Worm (Caenorhabditis elegans) whole organism, L1 larva: ENCODE measurements around the gene C49H3.16.
A peak's percentile ranks its signal among the peaks of the same experiment; 100 is the strongest.

Source experiments
- C16A3.4 ChIP-seq: fragments of 150-350 bp; optimal IDR thresholded peaks from 2 replicates; lab custom pipeline; 2014; ENCODE audit warnings: missing biosample characterization, missing genetic modification characterization
- C34B4.2 ChIP-seq: sonication (generic microtip); optimal IDR thresholded peaks from 2 replicates; lab custom pipeline; 2017; ENCODE audit warnings: mild to moderate bottlenecking, missing genetic modification characterization, missing compliant biosample characterization
- Y116A8C.19 ChIP-seq: sonication (generic microtip); optimal IDR thresholded peaks from 2 replicates; lab custom pipeline; 2016; ENCODE audit warnings: missing compliant biosample characterization, missing genetic modification characterization, borderline replicate concordance
- aha-1 ChIP-seq: fragments of 150-350 bp; optimal IDR thresholded peaks from 2 replicates; lab custom pipeline; 2014; ENCODE audit warnings: missing biosample characterization, missing genetic modification characterization
- ama-1 ChIP-seq: fragments of 150-350 bp; optimal IDR thresholded peaks from 2 replicates; lab custom pipeline; 2014
- ceh-8 ChIP-seq: fragments of 200-800 bp; sonication (Bioruptor generic); optimal IDR thresholded peaks from 2 replicates; lab custom pipeline; 2018; ENCODE audit warnings: mild to moderate bottlenecking, missing genetic modification characterization, moderate library complexity, missing compliant biosample characterization
- ces-1 ChIP-seq: fragments of 150-350 bp; optimal IDR thresholded peaks from 2 replicates; lab custom pipeline; 2014; ENCODE audit warnings: missing biosample characterization, missing genetic modification reagents, missing genetic modification characterization
- dpl-1 ChIP-seq, 3 experiments: fragments of 150-350 bp in 2 of 3; sonication (generic microtip) in 1 of 3; optimal IDR thresholded peaks; 2 replicates each; lab custom pipeline; 2014 to 2017; ENCODE audit warnings: missing biosample characterization in 3 of 3, missing genetic modification characterization in 3 of 3, missing genetic modification reagents in 3 of 3
- dsc-1 ChIP-seq: sonication (generic microtip); optimal IDR thresholded peaks from 2 replicates; lab custom pipeline; 2016; ENCODE audit warnings: mild to moderate bottlenecking, missing genetic modification characterization, missing compliant biosample characterization
- efl-1 ChIP-seq, 4 experiments: fragments of 150-350 bp; optimal IDR thresholded peaks in 3 of 4; peaks in 1 of 4; 1 replicate in 1 of 4; 2 replicates in 3 of 4; lab custom pipeline; 2014; ENCODE audit warnings: missing biosample characterization in 2 of 4, missing genetic modification characterization in 2 of 4, missing genetic modification reagents in 2 of 4
- efl-3 ChIP-seq: fragments of 200-800 bp; sonication (Bioruptor generic); optimal IDR thresholded peaks from 2 replicates; lab custom pipeline; 2018; ENCODE audit warnings: mild to moderate bottlenecking, missing genetic modification characterization, missing compliant biosample characterization
- egl-13 ChIP-seq: sonication (generic microtip); optimal IDR thresholded peaks from 2 replicates; lab custom pipeline; 2016; ENCODE audit warnings: missing genotype, missing genetic modification reagents, missing genetic modification characterization, missing compliant biosample characterization
- elt-2 ChIP-seq: sonication (generic microtip); optimal IDR thresholded peaks from 2 replicates; lab custom pipeline; 2016; ENCODE audit warnings: missing genetic modification characterization, mild to moderate bottlenecking, inconsistent platforms, missing compliant biosample characterization, missing genetic modification reagents
- elt-3 ChIP-seq, 6 experiments: fragments of 150-350 bp in 1 of 6; sonication (generic microtip); optimal IDR thresholded peaks; 2 replicates each; lab custom pipeline; 2017 to 2018; ENCODE audit warnings: missing biosample characterization in 6 of 6, missing genetic modification characterization in 6 of 6, inconsistent platforms in 1 of 6
- ets-5 ChIP-seq: fragments of 200-800 bp; sonication (Bioruptor generic); IDR thresholded peaks from 2 replicates; pipeline ENCODE4 v1.3.6; 2022; ENCODE audit warnings: missing genetic modification characterization, missing compliant biosample characterization
- fkh-10 ChIP-seq: sonication (generic microtip); optimal IDR thresholded peaks from 2 replicates; lab custom pipeline; 2017; ENCODE audit warnings: missing biosample characterization, missing genetic modification reagents, missing genetic modification characterization
- fkh-4 ChIP-seq: sonication (generic microtip); optimal IDR thresholded peaks from 2 replicates; lab custom pipeline; 2016; ENCODE audit warnings: missing compliant biosample characterization, missing genetic modification characterization, borderline replicate concordance
- fos-1 ChIP-seq: fragments of 150-350 bp; optimal IDR thresholded peaks from 2 replicates; lab custom pipeline; 2014; ENCODE audit warnings: missing biosample characterization, missing genetic modification characterization
- grh-1 ChIP-seq: fragments of 200-800 bp; sonication (Bioruptor generic); IDR thresholded peaks from 2 replicates; pipeline ENCODE4 v1.3.6; 2022; ENCODE audit warnings: missing genetic modification reagents, missing genetic modification characterization, missing compliant biosample characterization
- hpl-2 ChIP-seq: fragments of 150-350 bp; optimal IDR thresholded peaks from 2 replicates; lab custom pipeline; 2014; ENCODE audit warnings: missing biosample characterization, missing genetic modification reagents, missing genetic modification characterization
- irx-1 ChIP-seq: sonication (generic microtip); optimal IDR thresholded peaks from 2 replicates; lab custom pipeline; 2016; ENCODE audit warnings: missing genetic modification characterization, missing compliant biosample characterization
- jun-1 ChIP-seq: fragments of 150-350 bp; optimal IDR thresholded peaks from 2 replicates; lab custom pipeline; 2014; ENCODE audit warnings: missing biosample characterization, missing genetic modification reagents, missing genetic modification characterization
- lin-13 ChIP-seq: fragments of 150-350 bp; optimal IDR thresholded peaks from 2 replicates; lab custom pipeline; 2014; ENCODE audit warnings: missing biosample characterization, missing genetic modification reagents, missing genetic modification characterization
- lin-14 ChIP-seq: fragments of 200-800 bp; sonication (Bioruptor generic); optimal IDR thresholded peaks from 2 replicates; lab custom pipeline; 2018; ENCODE audit warnings: mild to moderate bottlenecking, missing genetic modification characterization, moderate library complexity, missing compliant biosample characterization
- lin-15B ChIP-seq: fragments of 150-350 bp; sonication (generic microtip); optimal IDR thresholded peaks from 3 replicates; lab custom pipeline; 2014; ENCODE audit warnings: missing biosample characterization, missing genetic modification characterization
- mab-9 ChIP-seq: fragments of 200-800 bp; sonication (Bioruptor generic); IDR thresholded peaks from 2 replicates; pipeline ENCODE4 v1.3.6; 2022; ENCODE audit warnings: missing genetic modification reagents, missing genetic modification characterization, missing compliant biosample characterization
- nhr-12 ChIP-seq: sonication (generic microtip); optimal IDR thresholded peaks from 2 replicates; lab custom pipeline; 2017; ENCODE audit warnings: missing biosample characterization, missing genetic modification characterization
- nhr-19 ChIP-seq: fragments of 200-800 bp; sonication (Bioruptor generic); conservative IDR thresholded peaks from 2 replicates; pipeline ENCODE4 v1.3.6; 2022; ENCODE audit warnings: missing genetic modification characterization, missing compliant biosample characterization
- nhr-237 ChIP-seq: fragments of 150-350 bp; optimal IDR thresholded peaks from 2 replicates; lab custom pipeline; 2014; ENCODE audit warnings: missing biosample characterization, missing genetic modification characterization
- nhr-47 ChIP-seq: sonication (generic microtip); optimal IDR thresholded peaks from 2 replicates; lab custom pipeline; 2016; ENCODE audit warnings: mild to moderate bottlenecking, missing genetic modification characterization, moderate library complexity, missing compliant biosample characterization
- nhr-71 ChIP-seq: sonication (generic microtip); optimal IDR thresholded peaks from 2 replicates; lab custom pipeline; 2016; ENCODE audit warnings: mild to moderate bottlenecking, missing genetic modification characterization, moderate library complexity, missing compliant biosample characterization
- nhr-77 ChIP-seq: fragments of 150-350 bp; optimal IDR thresholded peaks from 2 replicates; lab custom pipeline; 2014; ENCODE audit warnings: missing biosample characterization, missing genetic modification characterization
- nhr-84 ChIP-seq: sonication (generic microtip); optimal IDR thresholded peaks from 2 replicates; lab custom pipeline; 2017; ENCODE audit warnings: missing biosample characterization, missing genetic modification characterization
- nhr-85 ChIP-seq: sonication (generic microtip); peaks from one replicate; lab custom pipeline; 2016; ENCODE audit warnings: missing genetic modification characterization, inconsistent platforms, missing compliant biosample characterization
- nhr-90 ChIP-seq: sonication (generic microtip); optimal IDR thresholded peaks from 2 replicates; lab custom pipeline; 2016; ENCODE audit warnings: mild to moderate bottlenecking, missing genetic modification characterization, missing compliant biosample characterization; ENCODE audit not compliant: poor library complexity
- pag-3 ChIP-seq: sonication (generic microtip); optimal IDR thresholded peaks from 2 replicates; lab custom pipeline; 2017; ENCODE audit warnings: missing genetic modification characterization, mild to moderate bottlenecking, missing compliant biosample characterization, antibody characterized with exemption, borderline replicate concordance; ENCODE audit not compliant: insufficient read depth
- pax-3 ChIP-seq: fragments of 200-800 bp; sonication (Bioruptor generic); optimal IDR thresholded peaks from 2 replicates; lab custom pipeline; 2018; ENCODE audit warnings: mild to moderate bottlenecking, missing genetic modification characterization, moderate library complexity, missing compliant biosample characterization
- rnt-1 ChIP-seq: sonication (generic microtip); optimal IDR thresholded peaks from 2 replicates; lab custom pipeline; 2016; ENCODE audit warnings: mild to moderate bottlenecking, missing genetic modification characterization, moderate library complexity, missing compliant biosample characterization
- snpc-4 ChIP-seq: fragments of 150-350 bp; optimal IDR thresholded peaks from 2 replicates; lab custom pipeline; 2014; ENCODE audit warnings: missing biosample characterization, missing genetic modification characterization
- snu-23 ChIP-seq: sonication (generic microtip); optimal IDR thresholded peaks from 2 replicates; lab custom pipeline; 2016; ENCODE audit warnings: missing genetic modification characterization, missing compliant biosample characterization
- sox-4 ChIP-seq: sonication (generic microtip); optimal IDR thresholded peaks from 2 replicates; lab custom pipeline; 2016; ENCODE audit warnings: missing genetic modification characterization, missing compliant biosample characterization
- sptf-1 ChIP-seq: fragments of 150-350 bp; optimal IDR thresholded peaks from 2 replicates; lab custom pipeline; 2014; ENCODE audit warnings: missing biosample characterization, missing genetic modification characterization
- sup-37 ChIP-seq: fragments of 200-800 bp; sonication (Bioruptor generic); optimal IDR thresholded peaks from 2 replicates; lab custom pipeline; 2018; ENCODE audit warnings: mild to moderate bottlenecking, missing genetic modification characterization, missing compliant biosample characterization
- tbx-2 ChIP-seq: sonication (generic microtip); optimal IDR thresholded peaks from 2 replicates; lab custom pipeline; 2016; ENCODE audit warnings: missing genetic modification characterization, missing compliant biosample characterization
- unc-130 ChIP-seq: fragments of 150-350 bp; optimal IDR thresholded peaks from 2 replicates; lab custom pipeline; 2017; ENCODE audit warnings: missing biosample characterization, missing genetic modification characterization, inconsistent platforms
- unc-30 ChIP-seq: sonication (generic microtip); optimal IDR thresholded peaks from 2 replicates; lab custom pipeline; 2017; ENCODE audit warnings: missing biosample characterization, missing genetic modification characterization
- unc-62 ChIP-seq: fragments of 150-350 bp; optimal IDR thresholded peaks from 2 replicates; lab custom pipeline; 2014; ENCODE audit warnings: missing biosample characterization, missing genetic modification reagents, missing genetic modification characterization
- unc-86 ChIP-seq: sonication (generic microtip); optimal IDR thresholded peaks from 2 replicates; lab custom pipeline; 2016; ENCODE audit warnings: missing genetic modification characterization, missing compliant biosample characterization
- unc-98 ChIP-seq: fragments of 200-800 bp; sonication (Bioruptor generic); IDR thresholded peaks from 2 replicates; pipeline ENCODE4 v1.3.6; 2022; ENCODE audit warnings: missing genetic modification characterization, missing compliant biosample characterization
- vab-15 ChIP-seq: sonication (generic microtip); optimal IDR thresholded peaks from 2 replicates; lab custom pipeline; 2017; ENCODE audit warnings: missing genotype, mild to moderate bottlenecking, missing genetic modification characterization, missing compliant biosample characterization
- zag-1 ChIP-seq: fragments of 150-350 bp; optimal IDR thresholded peaks from 2 replicates; lab custom pipeline; 2014; ENCODE audit warnings: missing biosample characterization, missing genetic modification characterization
- ztf-11 ChIP-seq, 2 experiments: sonication (generic microtip); optimal IDR thresholded peaks; 2 replicates each; lab custom pipeline; 2016 to 2017; ENCODE audit warnings: missing genetic modification characterization in 2 of 2, missing biosample characterization in 1 of 2, missing compliant biosample characterization in 1 of 2
- ztf-4 ChIP-seq: fragments of 150-350 bp; optimal IDR thresholded peaks from 2 replicates; lab custom pipeline; 2014; ENCODE audit warnings: missing biosample characterization, missing genetic modification characterization

C49H3.16 gene

ce11 chrIV:7923982-7924480, 3.8 kb downstream of the C49H3.16 start, which contains the start of the genes xpo-3 and C49H3.3 (continued):
- TF ChIP-seq fkh-4 (tag; lab: Kevin White, UChicago) (no peak), tbx-2 (tag; lab: Kevin White, UChicago) (peak; percentile 14), zag-1 (no peak), unc-130 (tag; lab: Kevin White, UChicago) (peak; percentile 9), nhr-19 (no peak), ces-1 (GFP tag; lab: Kevin White, UChicago) (no peak), unc-62 (GFP tag; lab: Kevin White, UChicago) (no peak), efl-3 (GFP tag; lab: Kevin White, UChicago) (no peak), nhr-77 (tag; lab: Kevin White, UChicago) (no peak), snu-23 (GFP tag; lab: Kevin White, UChicago) (peak; percentile 34), C16A3.4 (tag; lab: Kevin White, UChicago) (peak; percentile 32), Y116A8C.19 (tag; lab: Kevin White, UChicago) (no peak), mab-9 (GFP tag; lab: Robert Waterston, UW) (no peak), fos-1 (tag; lab: Kevin White, UChicago) (no peak), aha-1 (tag; lab: Kevin White, UChicago) (no peak), fkh-10 (GFP tag; lab: Kevin White, UChicago) (peak; percentile 13), jun-1 (tag; lab: Kevin White, UChicago) (no peak), nhr-85 (tag; lab: Kevin White, UChicago) (no peak), sox-4 (tag; lab: Kevin White, UChicago) (no peak), unc-98 (GFP tag; lab: Robert Waterston, UW) (no peak), rnt-1 (tag; lab: Kevin White, UChicago) (no peak), sup-37 (no peak), lin-13 (GFP tag; lab: Kevin White, UChicago) (no peak), lin-14 (GFP tag; lab: Kevin White, UChicago) (no peak), nhr-237 (tag; lab: Kevin White, UChicago) (no peak), nhr-71 (peak; percentile 38), nhr-90 (tag; lab: Kevin White, UChicago) (no peak), C34B4.2 (tag; lab: Kevin White, UChicago) (no peak), elt-2 (tag; lab: Kevin White, UChicago) (no peak), ets-5 (GFP tag; lab: Robert Waterston, UW) (no peak), ama-1 (no peak), sptf-1 (no peak), hpl-2 (no peak), grh-1 (GFP tag; lab: Robert Waterston, UW) (no peak), dpl-1 (GFP tag; optimal IDR thresholded peaks at IDR 0.05; lab: Kevin White, UChicago) (peak; percentile 23 to 57 (median 24)), nhr-84 (tag; lab: Kevin White, UChicago) (no peak), unc-30 (tag; lab: Kevin White, UChicago) (no peak), nhr-47 (tag; lab: Kevin White, UChicago) (peak; percentile 42), ceh-8 (GFP tag; lab: Kevin White, UChicago) (no peak), nhr-12 (tag; lab: Kevin White, UChicago) (no peak), ztf-11 (tag; optimal IDR thresholded peaks at IDR 0.05; lab: Kevin White, UChicago) (no peak), lin-15B (tag; lab: Kevin White, UChicago) (no peak), unc-86 (tag; lab: Kevin White, UChicago) (no peak), pag-3 (tag; lab: Kevin White, UChicago) (no peak), egl-13 (tag; lab: Kevin White, UChicago) (no peak), efl-1 (optimal IDR thresholded peaks at IDR 0.05; lab: Kevin White, UChicago) (peak; percentile 51 to 58), efl-1 (GFP tag; optimal IDR thresholded peaks at IDR 0.05 in 1 of 2; lab: Kevin White, UChicago) (peak in 1 of 2 experiments; percentile 48), ztf-4 (tag; lab: Kevin White, UChicago) (no peak), elt-3 (tag; optimal IDR thresholded peaks at IDR 0.05; lab: Kevin White, UChicago) (no peak), pax-3 (tag; lab: Kevin White, UChicago) (no peak), vab-15 (tag; lab: Kevin White, UChicago) (peak; percentile 54), dsc-1 (tag; lab: Kevin White, UChicago) (no peak), snpc-4 (no peak), irx-1 (no peak)
